Worm (Caenorhabditis elegans) whole organism, young adult: ENCODE results near the gene Y73B6BL.44.

Source experiments
- B0035.1 ChIP-seq: sonication (generic microtip); optimal IDR thresholded peaks from 2 replicates; lab custom pipeline; 2016; ENCODE audit warnings: missing genetic modification characterization, mild to moderate bottlenecking, missing compliant biosample characterization, missing genotype, missing genetic modification reagents
- F10E7.11 ChIP-seq: sonication (generic microtip); optimal IDR thresholded peaks from 2 replicates; lab custom pipeline; 2017; ENCODE audit warnings: mild to moderate bottlenecking, missing genetic modification characterization, moderate library complexity, missing compliant biosample characterization
- F33H1.4 ChIP-seq: fragments of 200-800 bp; sonication (Bioruptor generic); IDR thresholded peaks from 2 replicates; pipeline ENCODE4 v1.3.6; 2022; ENCODE audit warnings: missing genetic modification reagents, missing genetic modification characterization, missing compliant biosample characterization
- Y53G8AR.9 ChIP-seq: fragments of 200-800 bp; sonication (Bioruptor generic); conservative IDR thresholded peaks from 2 replicates; pipeline ENCODE4 v1.3.6; 2022; ENCODE audit warnings: missing genetic modification reagents, missing genetic modification characterization, missing compliant biosample characterization
- Y56A3A.18 ChIP-seq: fragments of 200-800 bp; sonication (Bioruptor generic); IDR thresholded peaks from 2 replicates; pipeline ENCODE4 v1.3.6; 2022; ENCODE audit warnings: missing genetic modification reagents, missing genetic modification characterization, missing compliant biosample characterization
- ZK185.1 ChIP-seq: sonication (generic microtip); optimal IDR thresholded peaks from 2 replicates; lab custom pipeline; 2016; ENCODE audit warnings: mild to moderate bottlenecking, missing genetic modification characterization, missing compliant biosample characterization; ENCODE audit not compliant: poor library complexity, severe bottlenecking
- akir-1 ChIP-seq: fragments of 200-800 bp; sonication (Bioruptor generic); optimal IDR thresholded peaks from 2 replicates; lab custom pipeline; 2018; ENCODE audit warnings: mild to moderate bottlenecking, missing genetic modification characterization, moderate library complexity, missing compliant biosample characterization
- ama-1 ChIP-seq, 3 experiments: fragments of 150-350 bp in 1 of 3; sonication (generic microtip) in 2 of 3; optimal IDR thresholded peaks; 2 replicates each; lab custom pipeline; 2014 to 2018; ENCODE audit warnings: missing biosample characterization in 2 of 3, missing genetic modification characterization in 2 of 3, missing genetic modification reagents in 2 of 3
- aptf-3 ChIP-seq: fragments of 200-800 bp; sonication (Bioruptor generic); IDR thresholded peaks from 2 replicates; pipeline ENCODE4 v1.3.6; 2022; ENCODE audit warnings: missing genetic modification characterization, missing compliant biosample characterization
- attf-3 ChIP-seq: fragments of 200-800 bp; sonication (Bioruptor generic); conservative IDR thresholded peaks from 2 replicates; pipeline ENCODE4 v1.3.6; 2022; ENCODE audit warnings: missing genetic modification reagents, missing genetic modification characterization, missing compliant biosample characterization
- attf-5 ChIP-seq: fragments of 200-800 bp; sonication (Bioruptor generic); optimal IDR thresholded peaks from 2 replicates; lab custom pipeline; 2018; ENCODE audit warnings: mild to moderate bottlenecking, missing genetic modification characterization, missing compliant biosample characterization
- ceh-58 ChIP-seq: fragments of 200-800 bp; sonication (Bioruptor generic); IDR thresholded peaks from 2 replicates; pipeline ENCODE4 v1.3.6; 2022; ENCODE audit warnings: missing genetic modification characterization, missing compliant biosample characterization
- ceh-91 ChIP-seq: fragments of 200-800 bp; sonication (Bioruptor generic); IDR thresholded peaks from 2 replicates; pipeline ENCODE4 v1.3.6; 2022; ENCODE audit warnings: missing genetic modification reagents, missing genetic modification characterization, missing compliant biosample characterization
- chd-7 ChIP-seq: sonication (generic microtip); optimal IDR thresholded peaks from 2 replicates; lab custom pipeline; 2016; ENCODE audit warnings: mild to moderate bottlenecking, missing genetic modification characterization, moderate library complexity, missing compliant biosample characterization
- die-1 ChIP-seq: sonication (generic microtip); optimal IDR thresholded peaks from 2 replicates; lab custom pipeline; 2016; ENCODE audit warnings: missing genotype, mild to moderate bottlenecking, missing genetic modification characterization, missing compliant biosample characterization
- efl-1 ChIP-seq: fragments of 150-350 bp; optimal IDR thresholded peaks from 2 replicates; lab custom pipeline; 2014; ENCODE audit warnings: missing biosample characterization, missing genetic modification reagents, missing genetic modification characterization
- hsf-1 ChIP-seq: fragments of 200-800 bp; sonication (Bioruptor generic); IDR thresholded peaks from 2 replicates; pipeline ENCODE4 v1.3.6; 2022; ENCODE audit warnings: missing genetic modification reagents, missing genetic modification characterization, missing compliant biosample characterization
- lin-54 ChIP-seq: fragments of 200-800 bp; sonication (Bioruptor generic); optimal IDR thresholded peaks from 2 replicates; lab custom pipeline; 2018; ENCODE audit warnings: mild to moderate bottlenecking, missing genetic modification characterization, missing compliant biosample characterization
- lir-1 ChIP-seq: fragments of 200-800 bp; sonication (Bioruptor generic); conservative IDR thresholded peaks from 2 replicates; pipeline ENCODE4 v1.3.6; 2022; ENCODE audit warnings: missing genetic modification reagents, missing genetic modification characterization, missing compliant biosample characterization
- lsl-1 ChIP-seq: fragments of 200-800 bp; sonication (Bioruptor generic); optimal IDR thresholded peaks from 2 replicates; lab custom pipeline; 2018; ENCODE audit warnings: mild to moderate bottlenecking, missing genetic modification characterization, moderate library complexity, missing compliant biosample characterization
- madf-6 ChIP-seq: fragments of 200-800 bp; sonication (Bioruptor generic); IDR thresholded peaks from 2 replicates; pipeline ENCODE4 v1.3.6; 2022; ENCODE audit warnings: missing genetic modification reagents, missing genetic modification characterization, missing compliant biosample characterization
- madf-8 ChIP-seq: fragments of 200-800 bp; sonication (Bioruptor generic); conservative IDR thresholded peaks from 2 replicates; pipeline ENCODE4 v1.3.6; 2022; ENCODE audit warnings: missing genetic modification reagents, missing genetic modification characterization, missing compliant biosample characterization
- mcd-1 ChIP-seq: fragments of 200-800 bp; sonication (Bioruptor generic); IDR thresholded peaks from 2 replicates; pipeline ENCODE4 v1.3.6; 2022; ENCODE audit warnings: missing genetic modification reagents, missing genetic modification characterization, missing compliant biosample characterization
- nfya-1 ChIP-seq: sonication (generic microtip); optimal IDR thresholded peaks from 2 replicates; lab custom pipeline; 2017; ENCODE audit warnings: antibody characterized with exemption, missing compliant biosample characterization, missing genetic modification characterization, borderline replicate concordance; ENCODE audit not compliant: insufficient read depth
- nfya-2 ChIP-seq: fragments of 200-800 bp; sonication (Bioruptor generic); IDR thresholded peaks from 2 replicates; pipeline ENCODE4 v1.3.6; 2022; ENCODE audit warnings: missing genetic modification reagents, missing genetic modification characterization, missing compliant biosample characterization
- nhr-80 ChIP-seq: sonication (generic microtip); optimal IDR thresholded peaks from 2 replicates; lab custom pipeline; 2016; ENCODE audit warnings: missing genetic modification characterization, missing compliant biosample characterization
- snpc-1.1 ChIP-seq: sonication (generic microtip); optimal IDR thresholded peaks from 2 replicates; lab custom pipeline; 2017; ENCODE audit warnings: missing genetic modification characterization, mild to moderate bottlenecking, missing compliant biosample characterization, antibody characterized with exemption, moderate library complexity, missing genotype, missing genetic modification reagents; ENCODE audit not compliant: insufficient read depth
- snpc-1.3 ChIP-seq: sonication (generic microtip); optimal IDR thresholded peaks from 2 replicates; lab custom pipeline; 2017; ENCODE audit warnings: missing genetic modification characterization, mild to moderate bottlenecking, missing compliant biosample characterization, antibody characterized with exemption, moderate library complexity, missing genotype, missing genetic modification reagents; ENCODE audit not compliant: insufficient read depth
- snpc-4 ChIP-seq, 5 experiments: fragments of 150-350 bp in 1 of 5; sonication (generic microtip) in 4 of 5; optimal IDR thresholded peaks; 2 replicates each; lab custom pipeline; 2014 to 2018; ENCODE audit warnings: missing genetic modification characterization in 5 of 5, missing biosample characterization in 3 of 5, antibody characterized with exemption in 2 of 5, mild to moderate bottlenecking in 2 of 5, missing compliant biosample characterization in 2 of 5, missing genotype in 2 of 5, moderate library complexity in 2 of 5, missing genetic modification reagents in 1 of 5
- tbp1 ChIP-seq: fragments of 200-800 bp; sonication (Bioruptor generic); optimal IDR thresholded peaks from 2 replicates; lab custom pipeline; 2018; ENCODE audit warnings: mild to moderate bottlenecking, missing genetic modification characterization, missing compliant biosample characterization
- xnd-1 ChIP-seq: sonication (generic microtip); optimal IDR thresholded peaks from 2 replicates; lab custom pipeline; 2016; ENCODE audit warnings: missing genotype, missing genetic modification reagents, missing genetic modification characterization, missing compliant biosample characterization
- ztf-18 ChIP-seq: sonication (generic microtip); optimal IDR thresholded peaks from 2 replicates; lab custom pipeline; 2016; ENCODE audit warnings: missing genotype, mild to moderate bottlenecking, missing genetic modification characterization, missing compliant biosample characterization
- ztf-26 ChIP-seq: sonication (generic microtip); optimal IDR thresholded peaks from 2 replicates; lab custom pipeline; 2017; ENCODE audit warnings: missing genetic modification characterization, missing compliant biosample characterization
- ztf-3 ChIP-seq: fragments of 200-800 bp; sonication (Bioruptor generic); optimal IDR thresholded peaks from 2 replicates; lab custom pipeline; 2018; ENCODE audit warnings: mild to moderate bottlenecking, missing genetic modification characterization, missing compliant biosample characterization

Gene Y73B6BL.44

DNA sequence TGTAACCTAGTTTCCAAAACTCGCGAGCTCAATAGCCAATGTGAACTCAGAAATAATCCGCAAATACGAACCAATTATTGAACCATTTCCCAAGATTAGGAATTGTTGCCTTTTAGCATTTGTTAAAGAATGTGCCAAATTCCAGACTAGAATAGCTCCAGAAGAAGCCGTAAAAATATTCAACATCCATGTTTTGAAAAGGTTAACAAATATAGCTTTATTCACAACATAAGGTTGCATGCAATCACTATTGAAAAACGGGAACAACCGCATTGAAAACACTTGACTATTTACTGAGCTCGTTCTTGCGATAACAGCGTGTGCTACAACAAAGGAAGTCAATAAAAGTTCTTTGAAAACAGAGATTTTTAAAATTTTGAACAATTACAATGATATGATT is 33.1 kb downstream of the Y73B6BL.44 start (continued):
- TF ChIP-seq snpc-1.3 (tag; lab: Kevin White, UChicago) = peak; percentile 22
- TF ChIP-seq Y56A3A.18 = no peak
- no peak for TF ChIP-seq chd-7 (tag; lab: Kevin White, UChicago)
- no peak for TF ChIP-seq ztf-26 (tag; lab: Kevin White, UChicago)
- peak; percentile 46 for TF ChIP-seq tbp1 (GFP tag; lab: Kevin White, UChicago)
- peak; percentile 4 for TF ChIP-seq die-1 (tag; lab: Kevin White, UChicago)
- no peak for TF ChIP-seq ztf-18 (tag; lab: Kevin White, UChicago)
- TF ChIP-seq xnd-1 (tag; lab: Kevin White, UChicago) = peak; percentile 34
- no peak for TF ChIP-seq attf-3
- TF ChIP-seq ceh-91 = no peak
- TF ChIP-seq lir-1 (GFP tag; lab: Robert Waterston, UW) = no peak
- TF ChIP-seq aptf-3 (GFP tag; lab: Robert Waterston, UW) = no peak
- TF ChIP-seq ZK185.1 = no peak
- TF ChIP-seq snpc-1.1 (tag; lab: Kevin White, UChicago) = peak; percentile 3
- TF ChIP-seq nfya-1 (tag; lab: Kevin White, UChicago) = no peak
- no peak for TF ChIP-seq F10E7.11 (tag; lab: Kevin White, UChicago)
- TF ChIP-seq madf-8 (GFP tag; lab: Robert Waterston, UW) = no peak
- peak; percentile 85; the same call in 1 of the 2 replicates for TF ChIP-seq ceh-58 (GFP tag; lab: Robert Waterston, UW)
- TF ChIP-seq hsf-1 (GFP tag; lab: Robert Waterston, UW) = peak; percentile 68
- TF ChIP-seq lin-54 (GFP tag; lab: Kevin White, UChicago) = peak; percentile 66
- TF ChIP-seq, all 124 proteins: peak for 44

DNA sequence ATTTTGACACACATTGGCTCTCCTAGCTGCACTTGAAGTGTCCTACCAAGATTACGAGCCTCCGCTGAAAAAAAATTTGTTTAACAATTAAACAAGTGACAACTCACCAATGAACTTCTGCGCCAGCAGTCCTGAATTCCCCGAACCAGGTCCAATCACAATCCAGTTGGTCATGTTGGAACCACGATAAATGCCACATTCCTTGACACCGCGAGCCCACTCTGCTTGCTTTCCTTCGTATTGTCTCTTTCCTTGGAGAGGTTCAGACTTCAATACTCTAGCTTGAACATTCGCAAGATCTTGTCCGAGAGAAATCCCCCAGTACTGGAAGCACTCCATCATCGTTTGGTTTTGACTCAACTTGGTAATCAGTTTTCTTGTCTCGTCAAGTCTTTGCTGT is 34.8 kb downstream of the Y73B6BL.44 start:
- TF ChIP-seq akir-1 = no peak
- TF ChIP-seq nfya-2 (GFP tag; lab: Robert Waterston, UW) = 0 out of 2 replicates have a peak, but pooled peaks have one; percentile 32
- TF ChIP-seq snpc-1.3 (tag; lab: Kevin White, UChicago) = no peak
- peak; percentile 36 for TF ChIP-seq lin-54 (GFP tag; lab: Kevin White, UChicago)
- TF ChIP-seq snpc-4 (GFP tag; optimal IDR thresholded peaks at IDR 0.05; lab: Kevin White, UChicago) = no peak
- TF ChIP-seq snpc-4 (tag; optimal IDR thresholded peaks at IDR 0.05; lab: Kevin White, UChicago) = peak in 1 of 4 experiments; percentile 5
- no peak for TF ChIP-seq snpc-1.1 (tag; lab: Kevin White, UChicago)
- TF ChIP-seq nhr-80 = no peak
- TF ChIP-seq F33H1.4 = no peak
- no peak for TF ChIP-seq attf-5 (GFP tag; lab: Kevin White, UChicago)
- no peak for TF ChIP-seq Y53G8AR.9 (GFP tag; lab: Robert Waterston, UW)

DNA sequence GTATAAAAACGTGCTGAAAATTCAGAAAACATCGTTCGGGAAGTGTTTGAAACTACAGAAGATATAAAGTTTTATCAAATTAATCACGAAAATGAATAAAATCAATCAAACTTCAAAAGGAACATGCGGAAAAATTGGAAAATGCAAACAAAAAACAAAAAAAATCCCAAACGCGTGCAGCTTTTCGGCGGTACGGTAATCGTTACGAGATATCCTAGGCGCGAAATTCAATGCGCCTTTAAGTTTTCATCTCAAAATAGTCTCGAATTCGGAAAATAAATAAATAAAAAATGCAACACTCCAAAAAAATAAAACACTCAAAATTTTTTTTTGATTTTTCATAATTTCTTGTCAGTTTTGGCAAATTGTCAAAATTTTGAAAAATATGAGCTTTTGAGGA is 36.4 kb downstream of the Y73B6BL.44 start:
- TF ChIP-seq snpc-4 (GFP tag; optimal IDR thresholded peaks at IDR 0.05; lab: Kevin White, UChicago) (no peak), snpc-4 (tag; optimal IDR thresholded peaks at IDR 0.05; lab: Kevin White, UChicago) (peak in 3 of 4 experiments; percentile 62 to 86 (median 80)), ama-1 (optimal IDR thresholded peaks at IDR 0.05; lab: Kevin White, UChicago) (no peak), ama-1 (GFP tag; optimal IDR thresholded peaks at IDR 0.05; lab: Kevin White, UChicago) (no peak), snpc-1.3 (tag; lab: Kevin White, UChicago) (peak; percentile 14), ztf-3 (no peak), mcd-1 (GFP tag; lab: Robert Waterston, UW) (no peak), lsl-1 (GFP tag; lab: Kevin White, UChicago) (peak; percentile 70), F33H1.4 (peak; percentile 72), efl-1 (GFP tag; lab: Kevin White, UChicago) (peak; percentile 32), B0035.1 (tag; lab: Kevin White, UChicago) (no peak), madf-6 (GFP tag; lab: Robert Waterston, UW) (peak; percentile 11; the same call in 1 of the 2 replicates)
